Worm (Caenorhabditis elegans) whole organism, early embryonic: Measurements from ENCODE around the gene ptr-6.

ENCODE experiments used
- B0310.2 ChIP-seq: sonication (generic microtip); optimal IDR thresholded peaks from 2 replicates; lab custom pipeline; 2016; ENCODE audit warnings: mild to moderate bottlenecking, missing genetic modification characterization, missing compliant biosample characterization
- F13C5.2 ChIP-seq: sonication (generic microtip); optimal IDR thresholded peaks from 2 replicates; lab custom pipeline; 2017; ENCODE audit warnings: mild to moderate bottlenecking, missing genetic modification characterization, inconsistent platforms, missing compliant biosample characterization
- aly-1 ChIP-seq: sonication (generic microtip); optimal IDR thresholded peaks from 2 replicates; lab custom pipeline; 2016; ENCODE audit warnings: missing genetic modification characterization, missing compliant biosample characterization
- ama-1 ChIP-seq: fragments of 150-350 bp; optimal IDR thresholded peaks from 2 replicates; lab custom pipeline; 2014
- ceh-13 ChIP-seq: fragments of 200-800 bp; sonication (Bioruptor generic); optimal IDR thresholded peaks from 2 replicates; lab custom pipeline; 2018; ENCODE audit warnings: mild to moderate bottlenecking, missing genetic modification characterization, missing compliant biosample characterization
- flt-1 ChIP-seq: fragments of 200-800 bp; sonication (Bioruptor generic); IDR thresholded peaks from 2 replicates; pipeline ENCODE4 v1.3.6; 2022; ENCODE audit warnings: missing genetic modification characterization, missing compliant biosample characterization
- hmbx-1 ChIP-seq: sonication (generic microtip); optimal IDR thresholded peaks from 2 replicates; lab custom pipeline; 2016; ENCODE audit warnings: mild to moderate bottlenecking, missing genetic modification characterization, missing compliant biosample characterization
- hmg-4 ChIP-seq: fragments of 200-800 bp; sonication (Bioruptor generic); optimal IDR thresholded peaks from 2 replicates; lab custom pipeline; 2018; ENCODE audit warnings: mild to moderate bottlenecking, missing genetic modification characterization, missing compliant biosample characterization
- hnd-1 ChIP-seq: sonication (generic microtip); optimal IDR thresholded peaks from 2 replicates; lab custom pipeline; 2016; ENCODE audit warnings: missing genetic modification characterization, missing compliant biosample characterization
- pes-1 ChIP-seq: fragments of 200-800 bp; sonication (Bioruptor generic); IDR thresholded peaks from 2 replicates; pipeline ENCODE4 v1.3.6; 2022; ENCODE audit warnings: missing genetic modification reagents, missing genetic modification characterization, missing compliant biosample characterization
- scrt-1 ChIP-seq: fragments of 200-800 bp; sonication (Bioruptor generic); IDR thresholded peaks from 2 replicates; pipeline ENCODE4 v1.3.6; 2022; ENCODE audit warnings: missing genetic modification characterization, missing compliant biosample characterization
- sea-1 ChIP-seq: fragments of 200-800 bp; sonication (Bioruptor generic); conservative IDR thresholded peaks from 2 replicates; pipeline ENCODE4 v1.3.6; 2022; ENCODE audit warnings: missing genetic modification characterization, missing compliant biosample characterization
- tbx-11 ChIP-seq: fragments of 200-800 bp; sonication (Bioruptor generic); IDR thresholded peaks from 2 replicates; pipeline ENCODE4 v1.3.6; 2022; ENCODE audit warnings: missing genetic modification characterization, missing compliant biosample characterization
- tbx-37 ChIP-seq: fragments of 200-800 bp; sonication (Bioruptor generic); conservative IDR thresholded peaks from 2 replicates; pipeline ENCODE4 v1.3.6; 2022; ENCODE audit warnings: missing genetic modification reagents, missing genetic modification characterization, missing compliant biosample characterization

DNA sequence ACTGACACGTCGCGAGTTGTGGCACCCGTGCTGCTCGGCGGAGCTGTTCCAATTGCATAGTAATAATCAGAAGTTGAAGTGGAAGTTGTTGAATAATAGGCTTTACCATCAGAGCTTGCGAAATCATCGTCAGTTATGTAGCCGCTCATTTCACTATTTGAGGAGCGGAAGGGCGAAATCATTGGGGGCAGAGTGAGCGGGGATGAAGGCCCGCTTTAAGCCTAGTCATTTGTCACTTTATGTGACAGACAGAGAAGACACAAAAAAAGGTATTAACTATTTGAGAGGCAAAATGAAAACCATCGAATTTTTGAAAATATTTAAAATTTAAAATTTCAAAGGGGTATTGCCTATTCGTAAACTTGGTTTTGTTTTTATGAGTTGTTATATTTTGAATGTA lies 28.3 kb downstream of the ptr-6 start:
- TF ChIP-seq ama-1 (lab: Kevin White, UChicago) = no peak
- TF ChIP-seq ceh-13 (GFP tag; lab: Kevin White, UChicago) = no peak
- no peak for TF ChIP-seq aly-1 (tag; lab: Kevin White, UChicago)
- no peak for TF ChIP-seq B0310.2 (tag; lab: Kevin White, UChicago)
- no peak for TF ChIP-seq F13C5.2 (tag; lab: Kevin White, UChicago)
- no peak for TF ChIP-seq tbx-37 (GFP tag; lab: Robert Waterston, UW)
- TF ChIP-seq hmg-4 (GFP tag; lab: Kevin White, UChicago) = no peak
- no peak for TF ChIP-seq pes-1 (GFP tag; lab: Robert Waterston, UW)
- no peak for TF ChIP-seq hmbx-1 (tag; lab: Kevin White, UChicago)
- no peak for TF ChIP-seq flt-1 (GFP tag; lab: Robert Waterston, UW)
- TF ChIP-seq hnd-1 (tag; lab: Kevin White, UChicago) = no peak
- TF ChIP-seq tbx-11 (GFP tag; lab: Robert Waterston, UW) = no peak
- no peak for TF ChIP-seq sea-1
- TF ChIP-seq scrt-1 = no peak
